Worm (Caenorhabditis elegans) whole organism, L4/young adult: ENCODE results near the gene F26A1.3.

Experiments used
- dao-5 ChIP-seq: sonication (generic microtip); optimal IDR thresholded peaks from 2 replicates; lab custom pipeline; 2016; ENCODE audit warnings: missing genotype, missing genetic modification characterization, moderate library complexity, missing compliant biosample characterization
- him-1 ChIP-seq: sonication (generic microtip); optimal IDR thresholded peaks from 2 replicates; lab custom pipeline; 2016; ENCODE audit warnings: missing genotype, missing genetic modification reagents, missing genetic modification characterization, missing compliant biosample characterization

- TF ChIP-seq him-1 (tag; lab: Kevin White, UChicago): no peak
- TF ChIP-seq dao-5 (tag; lab: Kevin White, UChicago): no peak
Observed at ce11 chrIII:4809526-4810153, 17.1 kb upstream of the F26A1.3 start, which contains the start of gene pal-1.
